Worm (Caenorhabditis elegans): Measurements from ENCODE around the gene M03C11.3.

M03C11.3 gene

DNA sequence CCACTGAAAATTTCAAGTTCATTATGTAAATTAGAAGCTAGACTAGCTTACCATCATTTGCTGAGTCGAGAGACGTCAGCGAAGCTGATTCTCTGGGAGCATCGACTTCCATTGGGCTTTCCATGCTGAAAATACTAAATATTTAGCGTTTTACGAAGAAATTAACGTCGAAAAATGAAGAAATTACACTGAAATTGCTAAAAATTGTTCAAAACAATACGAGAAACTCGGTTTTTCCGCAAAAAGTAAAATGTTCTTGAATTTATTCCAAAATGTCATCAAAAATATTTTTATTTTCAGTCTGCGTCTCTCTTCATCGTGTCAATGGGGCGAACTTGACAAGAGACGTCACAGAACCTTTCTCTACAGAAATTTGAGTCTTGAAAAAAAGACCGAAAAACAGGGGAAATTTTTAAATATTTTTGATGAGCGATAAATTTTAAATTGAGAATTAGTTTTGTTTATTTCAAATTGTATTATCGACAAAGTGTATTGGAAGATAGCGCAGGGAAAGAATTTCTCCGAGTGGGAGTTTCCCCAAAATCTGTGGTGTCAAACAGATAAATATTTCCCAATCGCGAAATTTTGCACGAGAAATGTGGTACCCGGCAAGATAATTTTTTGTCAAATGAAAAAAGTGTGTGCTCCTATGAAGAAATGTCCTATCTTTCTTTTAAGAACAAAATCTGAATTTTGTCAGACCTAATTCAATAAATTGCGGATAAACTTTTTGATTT, 55.7 kb downstream of the M03C11.3 start, which contains the start of gene ecps-1 (continued):
- peak; percentile 46 for TF ChIP-seq nhr-237 (tag; optimal IDR thresholded peaks at IDR 0.05)
- TF ChIP-seq lin-13 (GFP tag; optimal IDR thresholded peaks at IDR 0.05), result no peak
- TF ChIP-seq nhr-77 (tag; optimal IDR thresholded peaks at IDR 0.05), result peak; percentile 41
- TF ChIP-seq nhr-23 (tag; optimal IDR thresholded peaks at IDR 0.05), result no peak
- no peak for TF ChIP-seq ztf-4 (tag; optimal IDR thresholded peaks at IDR 0.05)
- no peak for TF ChIP-seq ceh-16 (tag; optimal IDR thresholded peaks at IDR 0.05)
- TF ChIP-seq unc-55 (GFP tag; optimal IDR thresholded peaks at IDR 0.05), result peak; percentile 96
- TF ChIP-seq fos-1 (tag; optimal IDR thresholded peaks at IDR 0.05), result peak; percentile 80
- peak; percentile 48 for TF ChIP-seq zag-1 (tag; optimal IDR thresholded peaks at IDR 0.05)
- TF ChIP-seq skn-1 (tag; optimal IDR thresholded peaks at IDR 0.05), result peak; percentile 95
- no peak for TF ChIP-seq nhr-10 (tag; optimal IDR thresholded peaks at IDR 0.05)
- no peak for TF ChIP-seq dmd-4 (tag; optimal IDR thresholded peaks at IDR 0.05)
- no peak for TF ChIP-seq nhr-12 (tag; optimal IDR thresholded peaks at IDR 0.05)
- no peak for TF ChIP-seq elt-1 (tag; optimal IDR thresholded peaks at IDR 0.05)
- no peak for TF ChIP-seq unc-62 (GFP tag; optimal IDR thresholded peaks at IDR 0.05)
- no peak for TF ChIP-seq aly-2 (tag; optimal IDR thresholded peaks at IDR 0.05)
- no peak for TF ChIP-seq nhr-25 (tag; optimal IDR thresholded peaks at IDR 0.05)
- TF ChIP-seq peb-1 (tag; optimal IDR thresholded peaks at IDR 0.05), result no peak
- TF ChIP-seq mbf-1 (tag; optimal IDR thresholded peaks at IDR 0.05), result no peak
- no peak for TF ChIP-seq lin-39 (tag; optimal IDR thresholded peaks at IDR 0.05)
- TF ChIP-seq ztf-11 (tag; optimal IDR thresholded peaks at IDR 0.05), result no peak
- TF ChIP-seq nhr-11 (tag; optimal IDR thresholded peaks at IDR 0.05), result peak; percentile 11
- TF ChIP-seq nhr-6 (tag; optimal IDR thresholded peaks at IDR 0.05), result peak; percentile 83
- peak; percentile 88 for TF ChIP-seq mab-5 (tag; optimal IDR thresholded peaks at IDR 0.05)
- no peak for TF ChIP-seq alr-1 (tag; optimal IDR thresholded peaks at IDR 0.05)

DNA sequence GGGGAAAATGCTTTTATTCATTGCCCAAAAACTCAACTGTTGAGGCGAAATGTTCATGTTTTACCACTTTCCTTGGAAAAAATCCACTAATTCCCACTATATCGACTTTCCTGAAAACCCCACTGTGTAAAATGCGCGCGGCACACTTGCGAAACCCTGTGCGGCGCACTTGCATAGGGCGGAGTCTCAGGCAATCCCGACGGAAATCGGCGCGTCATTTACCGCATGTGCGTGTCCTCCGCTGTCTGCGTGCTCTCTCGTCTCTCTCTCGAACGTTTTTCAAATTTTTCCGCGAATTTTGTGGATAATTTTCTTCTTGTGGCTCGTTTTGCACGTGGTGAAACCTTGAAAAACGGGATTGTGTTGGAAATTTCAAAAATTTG, 56.3 kb downstream of the M03C11.3 start, which contains the start of gene atx-2:
Gene atx-2 (plus strand): TSS at position 226 of the 383 bp plus-strand sequence.
- no peak for TF ChIP-seq dmd-4 (tag; optimal IDR thresholded peaks at IDR 0.05)
- peak; percentile 35 for TF ChIP-seq ztf-11 (tag; optimal IDR thresholded peaks at IDR 0.05)
- TF ChIP-seq ceh-16 (tag; optimal IDR thresholded peaks at IDR 0.05), result peak; percentile 16
- peak; percentile 77 for TF ChIP-seq crh-2 (tag; optimal IDR thresholded peaks at IDR 0.05)
- TF ChIP-seq ztf-4 (tag; optimal IDR thresholded peaks at IDR 0.05), result peak; percentile 43
- peak; percentile 31 for TF ChIP-seq nhr-10 (tag; optimal IDR thresholded peaks at IDR 0.05)
- no peak for TF ChIP-seq unc-62 (GFP tag; optimal IDR thresholded peaks at IDR 0.05)
- peak; percentile 27 for TF ChIP-seq snpc-4 (tag; optimal IDR thresholded peaks at IDR 0.05)
- no peak for TF ChIP-seq mbf-1 (tag; optimal IDR thresholded peaks at IDR 0.05)
- peak; percentile 79 for TF ChIP-seq sma-9 (GFP tag; optimal IDR thresholded peaks at IDR 0.05)
- no peak for TF ChIP-seq sma-9 (tag; optimal IDR thresholded peaks at IDR 0.05)
- no peak for TF ChIP-seq ztf-1 (GFP tag; conservative IDR thresholded peaks at IDR 0.05)
- peak; percentile 74 for TF ChIP-seq C34F6.9 (tag; optimal IDR thresholded peaks at IDR 0.05)
- TF ChIP-seq elt-1 (tag; optimal IDR thresholded peaks at IDR 0.05), result no peak
- TF ChIP-seq nhr-12 (tag; optimal IDR thresholded peaks at IDR 0.05), result no peak
- peak; percentile 47 for TF ChIP-seq fos-1 (tag; optimal IDR thresholded peaks at IDR 0.05)
- TF ChIP-seq nhr-237 (tag; optimal IDR thresholded peaks at IDR 0.05), result no peak
- TF ChIP-seq lin-13 (GFP tag; optimal IDR thresholded peaks at IDR 0.05), result peak; percentile 82
- no peak for TF ChIP-seq blmp-1 (tag; optimal IDR thresholded peaks at IDR 0.05; ENCODE audit: insufficient read depth)
- peak; percentile 91 for TF ChIP-seq F13H6.1 (tag; optimal IDR thresholded peaks at IDR 0.05)
- peak; percentile 73 for TF ChIP-seq sem-4 (tag; optimal IDR thresholded peaks at IDR 0.05)
- TF ChIP-seq nhr-25 (tag; optimal IDR thresholded peaks at IDR 0.05), result peak; percentile 74
- peak; percentile 23 for TF ChIP-seq R02D3.7 (tag; optimal IDR thresholded peaks at IDR 0.05)
- no peak for TF ChIP-seq ZK546.5 (tag; optimal IDR thresholded peaks at IDR 0.05)
- TF ChIP-seq alr-1 (tag; optimal IDR thresholded peaks at IDR 0.05), result no peak
- TF ChIP-seq unc-55 (GFP tag; optimal IDR thresholded peaks at IDR 0.05), result peak; percentile 91
- TF ChIP-seq ceh-82 (tag; optimal IDR thresholded peaks at IDR 0.05), result no peak
- TF ChIP-seq egl-27 (tag; optimal IDR thresholded peaks at IDR 0.05), result peak; percentile 38
- peak; percentile 81 for TF ChIP-seq nhr-129 (tag; optimal IDR thresholded peaks at IDR 0.05)
- no peak for TF ChIP-seq lin-39 (tag; optimal IDR thresholded peaks at IDR 0.05)
- peak; percentile 69 for TF ChIP-seq lin-11 (tag; optimal IDR thresholded peaks at IDR 0.05)
- TF ChIP-seq skn-1 (tag; optimal IDR thresholded peaks at IDR 0.05), result peak; percentile 22
- peak; percentile 57 for TF ChIP-seq zag-1 (tag; optimal IDR thresholded peaks at IDR 0.05)
- TF ChIP-seq nhr-77 (tag; optimal IDR thresholded peaks at IDR 0.05), result no peak
- peak; percentile 68 to 81 for TF ChIP-seq lsy-2 (tag; optimal IDR thresholded peaks at IDR 0.05)
- TF ChIP-seq mab-5 (tag; optimal IDR thresholded peaks at IDR 0.05), result peak; percentile 86
- TF ChIP-seq nhr-11 (tag; optimal IDR thresholded peaks at IDR 0.05), result peak; percentile 1
- peak; percentile 78 for TF ChIP-seq sma-3 (GFP tag; optimal IDR thresholded peaks at IDR 0.05)
- TF ChIP-seq elt-3 (tag; optimal IDR thresholded peaks at IDR 0.05), result no peak
- TF ChIP-seq nhr-21 (tag; optimal IDR thresholded peaks at IDR 0.05), result peak; percentile 48
- no peak for TF ChIP-seq unc-39 (tag; optimal IDR thresholded peaks at IDR 0.05)
- no peak for TF ChIP-seq peb-1 (tag; optimal IDR thresholded peaks at IDR 0.05)
- peak; percentile 60 to 79 for TF ChIP-seq mdl-1 (tag; optimal IDR thresholded peaks at IDR 0.05)
- peak; percentile 81 for TF ChIP-seq gmeb-1 (tag; optimal IDR thresholded peaks at IDR 0.05)
- no peak for TF ChIP-seq nhr-6 (tag; optimal IDR thresholded peaks at IDR 0.05)
- TF ChIP-seq aly-2 (tag; optimal IDR thresholded peaks at IDR 0.05), result no peak
- no peak for TF ChIP-seq ama-1 (optimal IDR thresholded peaks at IDR 0.05)
- no peak for TF ChIP-seq nhr-23 (tag; optimal IDR thresholded peaks at IDR 0.05)
